Worm (Caenorhabditis elegans) whole organism, L2 larva: ENCODE measurements around the gene txdc-17.

Experiments used
- R02D3.7 ChIP-seq: fragments of 150-350 bp; optimal IDR thresholded peaks from 2 replicates; lab custom pipeline; 2014; ENCODE audit warnings: missing biosample characterization, missing genetic modification characterization
- aly-2 ChIP-seq: fragments of 150-350 bp; optimal IDR thresholded peaks from 2 replicates; lab custom pipeline; 2014; ENCODE audit warnings: missing biosample characterization, missing genetic modification characterization
- elt-3 ChIP-seq: sonication (generic microtip); optimal IDR thresholded peaks from 2 replicates; lab custom pipeline; 2017; ENCODE audit warnings: missing biosample characterization, missing genetic modification characterization
- gmeb-1 ChIP-seq: fragments of 150-350 bp; optimal IDR thresholded peaks from 2 replicates; lab custom pipeline; 2014; ENCODE audit warnings: missing biosample characterization, missing genetic modification characterization
- mdl-1 ChIP-seq, 2 experiments: fragments of 150-350 bp in 1 of 2; sonication (generic microtip) in 1 of 2; optimal IDR thresholded peaks; 2 replicates each; lab custom pipeline; 2017; ENCODE audit warnings: missing biosample characterization in 2 of 2, missing genetic modification characterization in 2 of 2
- nhr-10 ChIP-seq: sonication (generic microtip); optimal IDR thresholded peaks from 2 replicates; lab custom pipeline; 2017; ENCODE audit warnings: missing biosample characterization, missing genetic modification characterization
- nhr-237 ChIP-seq: fragments of 150-350 bp; optimal IDR thresholded peaks from 2 replicates; lab custom pipeline; 2014; ENCODE audit warnings: missing biosample characterization, missing genetic modification characterization
- nhr-77 ChIP-seq: fragments of 150-350 bp; optimal IDR thresholded peaks from 2 replicates; lab custom pipeline; 2014; ENCODE audit warnings: missing biosample characterization, missing genetic modification characterization
- unc-39 ChIP-seq: fragments of 150-350 bp; optimal IDR thresholded peaks from 2 replicates; lab custom pipeline; 2014; ENCODE audit warnings: missing biosample characterization, missing genetic modification characterization
- ztf-4 ChIP-seq: fragments of 150-350 bp; optimal IDR thresholded peaks from 2 replicates; lab custom pipeline; 2014; ENCODE audit warnings: missing biosample characterization, missing genetic modification characterization

- TF ChIP-seq elt-3 (tag; lab: Kevin White, UChicago) (no peak), nhr-77 (tag; lab: Kevin White, UChicago) (no peak), nhr-237 (tag; lab: Kevin White, UChicago) (no peak), nhr-10 (tag; lab: Kevin White, UChicago) (no peak), unc-39 (tag; lab: Kevin White, UChicago) (no peak), mdl-1 (tag; optimal IDR thresholded peaks at IDR 0.05; lab: Kevin White, UChicago) (no peak), R02D3.7 (tag; lab: Kevin White, UChicago) (no peak), gmeb-1 (no peak), ztf-4 (tag; lab: Kevin White, UChicago) (no peak), aly-2 (tag; lab: Kevin White, UChicago) (no peak)
Measured at ce11 chrIII:2855929-2856328, 21.5 kb downstream of the txdc-17 start, which contains the start of gene F56F11.4.
